Worm (Caenorhabditis elegans) whole organism, mixed stage, embryonic: ENCODE data around the gene F36D4.1.

Experiments used
- lin-32 ChIP-seq: fragments of 200-800 bp; sonication (Bioruptor generic); optimal IDR thresholded peaks from 2 replicates; lab custom pipeline; 2018; ENCODE audit warnings: mild to moderate bottlenecking, missing genetic modification characterization, missing compliant biosample characterization
- mls-2 ChIP-seq: sonication (generic microtip); optimal IDR thresholded peaks from 2 replicates; lab custom pipeline; 2016; ENCODE audit warnings: mild to moderate bottlenecking, missing genetic modification characterization, moderate library complexity, missing compliant biosample characterization
- nhr-12 ChIP-seq: fragments of 150-350 bp; optimal IDR thresholded peaks from 2 replicates; lab custom pipeline; 2014; ENCODE audit warnings: missing biosample characterization, missing genetic modification characterization
- nhr-237 ChIP-seq: fragments of 150-350 bp; optimal IDR thresholded peaks from 2 replicates; lab custom pipeline; 2014; ENCODE audit warnings: missing biosample characterization, missing genetic modification characterization
- nhr-28 ChIP-seq: fragments of 150-350 bp; optimal IDR thresholded peaks from 2 replicates; lab custom pipeline; 2014; ENCODE audit warnings: missing biosample characterization, missing genetic modification characterization
- nhr-76 ChIP-seq: sonication (generic microtip); optimal IDR thresholded peaks from 2 replicates; lab custom pipeline; 2017; ENCODE audit warnings: missing biosample characterization, missing genetic modification characterization
- snpc-4 ChIP-seq: fragments of 150-350 bp; optimal IDR thresholded peaks from 2 replicates; lab custom pipeline; 2014; ENCODE audit warnings: missing biosample characterization, missing genetic modification characterization
- tbx-8 ChIP-seq: fragments of 200-800 bp; sonication (Bioruptor generic); optimal IDR thresholded peaks from 2 replicates; lab custom pipeline; 2018; ENCODE audit warnings: mild to moderate bottlenecking, missing genetic modification characterization, moderate library complexity, missing compliant biosample characterization
- unc-39 ChIP-seq: fragments of 150-350 bp; optimal IDR thresholded peaks from 2 replicates; lab custom pipeline; 2014; ENCODE audit warnings: missing biosample characterization, missing genetic modification characterization

ce11 chrV:9384359-9384758, 32.4 kb upstream of the F36D4.1 start:
- TF ChIP-seq nhr-12 (tag; lab: Kevin White, UChicago): no peak
- TF ChIP-seq snpc-4 (tag; lab: Kevin White, UChicago): no peak
- TF ChIP-seq nhr-237 (tag; lab: Kevin White, UChicago): no peak
- TF ChIP-seq lin-32: no peak
- no peak for TF ChIP-seq mls-2 (tag; lab: Kevin White, UChicago)
- no peak for TF ChIP-seq nhr-28
- TF ChIP-seq tbx-8 (GFP tag; lab: Kevin White, UChicago): no peak
- no peak for TF ChIP-seq unc-39 (tag; lab: Kevin White, UChicago)
- no peak for TF ChIP-seq nhr-76 (tag; lab: Kevin White, UChicago)
